Worm (Caenorhabditis elegans): Measurements from ENCODE around the gene unc-9.

Gene unc-9

ce11 chrX:13264550-13264949, 63.0 kb downstream of the unc-9 start (continued):
- TF ChIP-seq ceh-44 (GFP tag; IDR thresholded peaks at IDR 0.05): peak; percentile 44; the same call in 1 of the 2 replicates
- TF ChIP-seq unc-39 (tag; optimal IDR thresholded peaks at IDR 0.05): no peak
- no peak for TF ChIP-seq R02D3.7 (tag; optimal IDR thresholded peaks at IDR 0.05)
- no peak for TF ChIP-seq nhr-10 (tag; optimal IDR thresholded peaks at IDR 0.05)
- peak; percentile 96 for TF ChIP-seq hmg-1.1 (GFP tag; IDR thresholded peaks at IDR 0.05)

Measured in whole organism, L4 larva.